Worm (Caenorhabditis elegans): ENCODE measurements around the gene srw-95.

ce11 chrIV:4807219-4807618 is 4.7 kb upstream of the srw-95 start, which contains the start of gene H06H21.11:
- TF ChIP-seq sox-2 (GFP tag; IDR thresholded peaks at IDR 0.05) (no peak), sox-4 (tag; optimal IDR thresholded peaks at IDR 0.05) (no peak)
